Worm (Caenorhabditis elegans) whole organism, L4 larva: ENCODE measurements around the gene gcy-4.
"Not testable (repeated sequence)": the region's sequence is repeated elsewhere in the genome, so short reads cannot be mapped to it uniquely, and the experiment has no call there.

ENCODE experiments used
- F26F4.8 ChIP-seq: fragments of 200-800 bp; sonication (Bioruptor generic); conservative IDR thresholded peaks from 2 replicates; pipeline ENCODE4 v1.3.6; 2022; ENCODE audit warnings: missing genetic modification characterization, missing compliant biosample characterization
- F44E2.7 ChIP-seq: fragments of 200-800 bp; sonication (Bioruptor generic); IDR thresholded peaks from 2 replicates; pipeline ENCODE4 v2.1.2; 2022; ENCODE audit warnings: missing genetic modification characterization, missing compliant biosample characterization
- F49E8.2 ChIP-seq: sonication (generic microtip); optimal IDR thresholded peaks from 2 replicates; lab custom pipeline; 2016; ENCODE audit warnings: missing compliant biosample characterization, mild to moderate bottlenecking, missing genetic modification characterization, borderline replicate concordance
- T20F7.1 ChIP-seq: fragments of 200-800 bp; sonication (Bioruptor generic); optimal IDR thresholded peaks from 2 replicates; lab custom pipeline; 2018; ENCODE audit warnings: mild to moderate bottlenecking, missing genetic modification characterization, missing compliant biosample characterization
- T26A8.4 ChIP-seq: fragments of 200-800 bp; sonication (Bioruptor generic); IDR thresholded peaks from 2 replicates; pipeline ENCODE4 v1.3.6; 2022; ENCODE audit warnings: missing genetic modification characterization, missing compliant biosample characterization
- Y105C5A.15 ChIP-seq: fragments of 200-800 bp; sonication (Bioruptor generic); IDR thresholded peaks from 2 replicates; pipeline ENCODE4 v1.3.6; 2022; ENCODE audit warnings: missing genetic modification characterization, missing compliant biosample characterization
- Y48G9A.11 ChIP-seq: fragments of 200-800 bp; sonication (Bioruptor generic); IDR thresholded peaks from 2 replicates; pipeline ENCODE4 v1.3.6; 2022; ENCODE audit warnings: missing genetic modification reagents, missing genetic modification characterization, missing compliant biosample characterization
- aha-1 ChIP-seq: fragments of 150-350 bp; peaks from one replicate; lab custom pipeline; 2014; ENCODE audit warnings: missing biosample characterization, missing genetic modification characterization
- arid-1 ChIP-seq: fragments of 200-800 bp; sonication (Bioruptor generic); conservative IDR thresholded peaks from 2 replicates; pipeline ENCODE4 v1.3.6; 2022; ENCODE audit warnings: missing genetic modification reagents, missing genetic modification characterization, missing compliant biosample characterization
- ceh-20 ChIP-seq: fragments of 200-800 bp; sonication (Bioruptor generic); IDR thresholded peaks from 2 replicates; pipeline ENCODE4 v1.3.6; 2022; ENCODE audit warnings: missing genetic modification reagents, missing genetic modification characterization, missing compliant biosample characterization
- ceh-82 ChIP-seq: sonication (generic microtip); optimal IDR thresholded peaks from 2 replicates; lab custom pipeline; 2017; ENCODE audit warnings: missing biosample characterization, missing genetic modification characterization
- cey-2 ChIP-seq: sonication (generic microtip); optimal IDR thresholded peaks from 3 replicates; lab custom pipeline; 2017; ENCODE audit warnings: missing genetic modification characterization, mild to moderate bottlenecking, missing compliant biosample characterization, antibody characterized with exemption, borderline replicate concordance; ENCODE audit not compliant: insufficient read depth
- ctbp-1 ChIP-seq: fragments of 200-800 bp; sonication (Bioruptor generic); IDR thresholded peaks from 2 replicates; pipeline ENCODE4 v1.3.6; 2022; ENCODE audit warnings: missing genetic modification reagents, missing genetic modification characterization, missing compliant biosample characterization
- daf-16 ChIP-seq, 3 experiments: sonication (generic microtip); optimal IDR thresholded peaks; 2 replicates each; lab custom pipeline; 2016 to 2017; ENCODE audit warnings: missing genetic modification characterization in 3 of 3, missing genetic modification reagents in 3 of 3, mild to moderate bottlenecking in 2 of 3, missing compliant biosample characterization in 2 of 3, missing biosample characterization in 1 of 3, moderate library complexity in 1 of 3
- daf-8 ChIP-seq: fragments of 200-800 bp; sonication (Bioruptor generic); IDR thresholded peaks from 2 replicates; pipeline ENCODE4 v1.3.6; 2022; ENCODE audit warnings: missing genetic modification characterization, missing compliant biosample characterization
- dmd-8 ChIP-seq: fragments of 200-800 bp; sonication (Bioruptor generic); IDR thresholded peaks from 2 replicates; pipeline ENCODE4 v1.3.6; 2022; ENCODE audit warnings: missing genetic modification characterization, missing compliant biosample characterization
- dve-1 ChIP-seq: sonication (generic microtip); optimal IDR thresholded peaks from 2 replicates; lab custom pipeline; 2017; ENCODE audit warnings: antibody characterized with exemption, mild to moderate bottlenecking, missing genetic modification characterization, missing compliant biosample characterization; ENCODE audit not compliant: insufficient read depth
- egl-43 ChIP-seq: fragments of 200-800 bp; sonication (Bioruptor generic); IDR thresholded peaks from 2 replicates; pipeline ENCODE4 v1.3.6; 2022; ENCODE audit warnings: missing genetic modification reagents, missing genetic modification characterization, missing compliant biosample characterization
- fkh-10 ChIP-seq: fragments of 150-350 bp; optimal IDR thresholded peaks from 2 replicates; lab custom pipeline; 2014; ENCODE audit warnings: missing biosample characterization, missing genetic modification reagents, missing genetic modification characterization
- hlh-11 ChIP-seq: fragments of 200-800 bp; sonication (Bioruptor generic); optimal IDR thresholded peaks from 2 replicates; lab custom pipeline; 2018; ENCODE audit warnings: mild to moderate bottlenecking, missing genetic modification characterization, missing compliant biosample characterization
- hlh-30 ChIP-seq: sonication (generic microtip); optimal IDR thresholded peaks from 2 replicates; lab custom pipeline; 2017; ENCODE audit warnings: antibody characterized with exemption, mild to moderate bottlenecking, missing genetic modification characterization, missing compliant biosample characterization; ENCODE audit not compliant: insufficient read depth
- hmg-1.1 ChIP-seq: fragments of 200-800 bp; sonication (Bioruptor generic); IDR thresholded peaks from 2 replicates; pipeline ENCODE4 v1.3.6; 2022; ENCODE audit warnings: missing genetic modification reagents, missing genetic modification characterization, missing compliant biosample characterization
- lim-7 ChIP-seq: fragments of 200-800 bp; sonication (Bioruptor generic); IDR thresholded peaks from 2 replicates; pipeline ENCODE4 v1.3.6; 2022; ENCODE audit warnings: missing genetic modification characterization, missing compliant biosample characterization
- lin-1 ChIP-seq: fragments of 200-800 bp; sonication (Bioruptor generic); IDR thresholded peaks from 2 replicates; pipeline ENCODE4 v1.3.6; 2022; ENCODE audit warnings: missing genetic modification reagents, missing genetic modification characterization, missing compliant biosample characterization
- lin-13 ChIP-seq: fragments of 150-350 bp; optimal IDR thresholded peaks from 2 replicates; lab custom pipeline; 2014; ENCODE audit warnings: missing biosample characterization, missing genetic modification reagents, missing genetic modification characterization
- lin-38 ChIP-seq: fragments of 200-800 bp; sonication (Bioruptor generic); IDR thresholded peaks from 2 replicates; pipeline ENCODE4 v1.3.6; 2022; ENCODE audit warnings: missing genetic modification reagents, missing genetic modification characterization, missing compliant biosample characterization
- madf-5 ChIP-seq, 2 experiments: fragments of 200-800 bp; sonication (Bioruptor generic); IDR thresholded peaks; 2 replicates each; pipeline ENCODE4 v1.3.6; 2022; ENCODE audit warnings: missing compliant biosample characterization in 2 of 2, missing genetic modification characterization in 2 of 2
- madf-9 ChIP-seq: fragments of 200-800 bp; sonication (Bioruptor generic); conservative IDR thresholded peaks from 2 replicates; pipeline ENCODE4 v1.3.6; 2022; ENCODE audit warnings: missing genetic modification reagents, missing genetic modification characterization, missing compliant biosample characterization
- mes-2 ChIP-seq: sonication (generic microtip); optimal IDR thresholded peaks from 2 replicates; lab custom pipeline; 2016; ENCODE audit warnings: missing genotype, mild to moderate bottlenecking, missing genetic modification characterization, missing compliant biosample characterization; ENCODE audit not compliant: poor library complexity, severe bottlenecking
- nhr-42 ChIP-seq: fragments of 200-800 bp; sonication (Bioruptor generic); IDR thresholded peaks from 2 replicates; pipeline ENCODE4 v1.3.6; 2022; ENCODE audit warnings: missing genetic modification characterization, missing compliant biosample characterization
- nhr-76 ChIP-seq: fragments of 150-350 bp; optimal IDR thresholded peaks from 2 replicates; lab custom pipeline; 2014; ENCODE audit warnings: missing biosample characterization, missing genetic modification characterization
- pha-4 ChIP-seq, 2 experiments: fragments of 150-350 bp in 1 of 2; fragments of 200-800 bp in 1 of 2; sonication (Bioruptor generic) in 1 of 2; IDR thresholded peaks in 1 of 2; optimal IDR thresholded peaks in 1 of 2; 2 replicates each; pipeline versions ENCODE4 v1.3.6 to Lab custom; 2014 to 2022; ENCODE audit warnings: missing genetic modification characterization in 2 of 2, missing genetic modification reagents in 2 of 2, missing biosample characterization in 1 of 2, missing compliant biosample characterization in 1 of 2
- php-3 ChIP-seq: fragments of 200-800 bp; sonication (Bioruptor generic); IDR thresholded peaks from 2 replicates; pipeline ENCODE4 v1.3.6; 2022; ENCODE audit warnings: missing genetic modification reagents, missing genetic modification characterization, missing compliant biosample characterization
- pqm-1 ChIP-seq: sonication (generic microtip); optimal IDR thresholded peaks from 2 replicates; lab custom pipeline; 2017; ENCODE audit warnings: missing biosample characterization, missing genetic modification characterization
- saeg-2 ChIP-seq: fragments of 200-800 bp; sonication (Bioruptor generic); IDR thresholded peaks from 2 replicates; pipeline ENCODE4 v1.3.6; 2022; ENCODE audit warnings: missing genetic modification reagents, missing genetic modification characterization, missing compliant biosample characterization
- spr-3 ChIP-seq: fragments of 200-800 bp; sonication (Bioruptor generic); optimal IDR thresholded peaks from 2 replicates; lab custom pipeline; 2018; ENCODE audit warnings: mild to moderate bottlenecking, missing genetic modification characterization, missing compliant biosample characterization
- tra-1 ChIP-seq: fragments of 200-800 bp; sonication (Bioruptor generic); IDR thresholded peaks from 2 replicates; pipeline ENCODE4 v1.3.6; 2022; ENCODE audit warnings: missing genetic modification reagents, missing genetic modification characterization, missing compliant biosample characterization
- unc-62 ChIP-seq, 3 experiments: fragments of 150-350 bp in 1 of 3; sonication (generic microtip); optimal IDR thresholded peaks in 2 of 3; peaks in 1 of 3; 1 replicate in 1 of 3; 2 replicates in 2 of 3; lab custom pipeline; 2014 to 2017; ENCODE audit warnings: missing biosample characterization in 3 of 3, missing genetic modification characterization in 3 of 3, missing genetic modification reagents in 3 of 3, missing genotype in 1 of 3
- vab-7 ChIP-seq: fragments of 200-800 bp; sonication (Bioruptor generic); IDR thresholded peaks from 2 replicates; pipeline ENCODE4 v1.3.6; 2022; ENCODE audit warnings: missing genetic modification reagents, missing genetic modification characterization, missing compliant biosample characterization

Gene gcy-4

DNA sequence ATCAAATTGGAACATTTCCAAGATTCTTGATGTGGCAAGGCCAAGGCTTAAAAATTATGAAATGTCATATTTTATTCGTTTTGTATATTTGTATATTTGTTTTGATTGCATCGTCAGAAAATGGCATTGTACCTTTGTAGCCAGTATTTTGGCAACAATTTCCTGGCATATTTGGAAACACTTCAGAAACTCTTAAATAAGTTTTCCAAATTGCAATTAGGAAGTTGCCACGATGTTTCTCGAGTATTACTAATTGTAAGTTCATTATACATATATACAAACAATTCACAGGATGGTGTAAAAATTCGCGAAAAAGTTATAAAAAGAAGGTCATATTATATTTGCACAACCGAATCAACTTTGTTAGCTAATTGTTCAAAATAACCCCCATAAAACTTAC lies 6.6 kb upstream of the gcy-4 start, which contains the start of gene idpp-8:
Gene idpp-8 (plus strand): TSS at position 301 of the 400 bp plus-strand sequence.
- TF ChIP-seq ceh-20 (GFP tag; lab: Robert Waterston, UW) (no peak), T20F7.1 (GFP tag; lab: Kevin White, UChicago) (no peak), lim-7 (no peak), php-3 (no peak), ceh-82 (no peak), spr-3 (GFP tag; lab: Kevin White, UChicago) (no peak), tra-1 (no peak), Y105C5A.15 (no peak)

DNA sequence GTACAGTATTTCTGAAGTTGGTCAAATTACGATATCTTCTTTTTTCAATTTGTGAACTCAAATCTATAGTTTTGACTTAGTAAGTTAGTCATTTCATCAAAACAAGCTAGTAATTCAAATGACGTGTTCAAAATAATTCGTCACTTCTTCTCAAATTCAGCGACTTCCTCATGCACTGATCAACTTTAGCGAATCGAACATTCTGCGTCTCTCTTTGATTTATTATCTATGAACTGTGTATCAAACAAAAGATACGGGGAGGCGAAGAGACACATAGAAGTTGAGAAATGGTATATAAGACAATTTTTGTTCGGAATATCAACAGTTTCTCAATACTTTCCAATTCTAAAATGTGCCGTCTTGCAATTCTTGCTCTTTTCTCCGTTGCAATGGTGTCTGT lies 3.3 kb upstream of the gcy-4 start, which contains the start of gene srlf-34:
Gene srlf-34 (plus strand): TSS at position 321 of the 400 bp plus-strand sequence.
- TF ChIP-seq hlh-11 (tag; lab: Kevin White, UChicago): no peak
- no peak for TF ChIP-seq lin-38 (GFP tag; lab: Robert Waterston, UW)
- TF ChIP-seq, all 104 proteins: peak for 0

DNA sequence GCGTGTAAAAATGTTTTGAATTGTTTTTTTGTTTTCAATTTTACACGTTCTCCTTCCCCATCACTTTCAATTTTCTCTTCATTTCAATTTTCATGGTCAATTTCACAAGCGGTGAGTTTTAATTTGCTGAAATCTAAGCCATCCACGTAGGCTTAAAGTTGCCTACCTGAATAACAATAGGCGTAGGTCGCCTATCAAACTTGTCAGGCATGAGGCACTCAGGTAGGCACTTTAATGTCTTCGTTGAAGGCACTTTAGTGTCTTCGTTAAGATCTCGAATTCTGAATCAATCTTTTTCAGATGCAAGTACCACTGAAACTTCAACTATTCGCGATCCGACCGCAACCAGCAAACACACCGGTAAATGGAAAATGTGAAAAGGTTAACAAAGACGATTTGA lies 711 bp upstream of the gcy-4 start, which contains the start of gene ZK970.8:
Gene ZK970.8 (plus strand): TSS at position 301 of the 400 bp plus-strand sequence.
- no peak for TF ChIP-seq nhr-76 (tag; lab: Kevin White, UChicago)
- TF ChIP-seq, all 104 proteins: peak for 0

DNA sequence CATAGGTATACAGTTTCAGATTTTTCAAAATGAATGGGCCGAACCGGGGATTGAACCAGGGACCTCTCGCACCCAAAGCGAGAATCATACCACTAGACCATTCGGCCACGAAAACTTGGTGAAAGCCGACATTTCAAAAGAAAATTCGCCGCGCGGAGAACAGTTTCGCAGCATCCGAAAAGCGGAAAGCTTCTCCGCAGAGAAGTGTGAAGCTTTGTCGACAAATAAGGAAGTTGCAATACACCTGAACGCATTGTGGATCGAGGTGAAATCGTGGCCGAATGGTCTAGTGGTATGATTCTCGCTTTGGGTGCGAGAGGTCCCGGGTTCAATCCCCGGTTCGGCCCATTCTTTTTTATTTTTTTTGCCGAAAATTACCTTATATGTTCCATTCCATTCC lies 3.9 kb downstream of the gcy-4 start:
- TF ChIP-seq php-3 (0 out of 2 replicates have a peak, but pooled peaks have one; percentile 40), mes-2 (tag; lab: Kevin White, UChicago) (peak; percentile 46), lin-1 (0 out of 2 replicates have a peak, but pooled peaks have one; percentile 8), vab-7 (GFP tag; lab: Robert Waterston, UW) (peak; percentile 59; the same call in 1 of the 2 replicates), T26A8.4 (GFP tag; lab: Robert Waterston, UW) (peak; percentile 79), F26F4.8 (GFP tag; lab: Robert Waterston, UW) (peak; percentile 64; the same call in 1 of the 2 replicates), arid-1 (GFP tag; lab: Robert Waterston, UW) (peak; percentile 73), daf-16 (GFP tag; optimal IDR thresholded peaks at IDR 0.05; lab: Kevin White, UChicago) (peak in 1 of 2 experiments; percentile 26), madf-9 (GFP tag; lab: Robert Waterston, UW) (peak; percentile 51), egl-43 (GFP tag; lab: Robert Waterston, UW) (peak; percentile 88), hmg-1.1 (peak; percentile 24; the same call in 1 of the 2 replicates), madf-5 (GFP tag; IDR thresholded peaks at IDR 0.05; lab: Robert Waterston, UW) (0 out of 4 replicates have a peak, but pooled peaks of 1 of the 2 experiments have one; percentile 40), lim-7 (peak; percentile 70; the same call in 1 of the 2 replicates), ctbp-1 (GFP tag; lab: Robert Waterston, UW) (0 out of 2 replicates have a peak, but pooled peaks have one; percentile 28), saeg-2 (GFP tag; lab: Robert Waterston, UW) (peak; percentile 18; the same call in 1 of the 2 replicates), aha-1 (tag; lab: Kevin White, UChicago) (peak; percentile 51), Y48G9A.11 (GFP tag; lab: Robert Waterston, UW) (0 out of 2 replicates have a peak, but pooled peaks have one; percentile 22), tra-1 (0 out of 2 replicates have a peak, but pooled peaks have one; percentile 9)
- not testable (repeated sequence) for TF ChIP-seq daf-16 (tag; optimal IDR thresholded peaks at IDR 0.05; lab: Kevin White, UChicago)

DNA sequence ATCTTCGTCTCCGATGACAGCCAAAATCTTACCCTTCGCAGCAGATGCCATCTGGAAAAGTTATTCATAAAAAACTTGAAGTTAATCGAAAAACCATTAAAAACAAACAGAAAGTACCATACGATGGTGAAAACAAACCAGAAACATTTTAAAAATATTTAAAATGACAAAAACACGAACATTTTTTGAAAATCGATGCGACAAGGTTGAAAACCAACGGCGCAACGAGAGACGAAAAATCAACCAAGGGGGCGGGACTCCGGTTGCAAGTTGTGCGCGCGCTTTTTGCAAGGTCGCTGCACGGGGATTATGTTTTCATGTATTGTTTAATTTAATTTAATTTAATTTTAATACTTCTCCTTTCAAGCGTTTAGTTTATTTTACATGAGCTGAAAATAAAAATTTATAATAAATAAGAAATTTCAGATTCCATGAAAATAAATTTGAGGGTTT lies 4.9 kb downstream of the gcy-4 start, which contains the start of gene vha-9:
Gene vha-9 (minus strand): TSS at position 51 of the 453 bp plus-strand sequence.
- TF ChIP-seq Y48G9A.11 (GFP tag; lab: Robert Waterston, UW) (no peak), F49E8.2 (no peak), nhr-42 (GFP tag; lab: Robert Waterston, UW) (peak; percentile 56; the same call in 1 of the 2 replicates), fkh-10 (GFP tag; lab: Kevin White, UChicago) (peak; percentile 33), pqm-1 (tag; lab: Kevin White, UChicago) (peak; percentile 41), mes-2 (tag; lab: Kevin White, UChicago) (peak; percentile 89), hlh-30 (tag; lab: Kevin White, UChicago) (peak; percentile 64), F44E2.7 (no peak), daf-8 (no peak), pha-4 (GFP tag; IDR thresholded peaks at IDR 0.05; lab: Robert Waterston, UW) (0 out of 2 replicates have a peak, but pooled peaks have one; percentile 46), pha-4 (tag; optimal IDR thresholded peaks at IDR 0.05; lab: Kevin White, UChicago) (no peak), lin-13 (GFP tag; lab: Kevin White, UChicago) (peak; percentile 59), unc-62 (GFP tag; optimal IDR thresholded peaks at IDR 0.05 in 1 of 2; lab: Kevin White, UChicago) (peak in 1 of 2 experiments; percentile 15), unc-62 (tag; optimal IDR thresholded peaks at IDR 0.05; lab: Kevin White, UChicago) (no peak), T20F7.1 (GFP tag; lab: Kevin White, UChicago) (peak; percentile 38), dve-1 (tag; lab: Kevin White, UChicago) (peak; percentile 75), cey-2 (tag; lab: Kevin White, UChicago) (no peak), ceh-82 (no peak), dmd-8 (GFP tag; lab: Robert Waterston, UW) (no peak)
